Fruit fly (Drosophila melanogaster): Measurements from ENCODE around the gene CG14321.

Gene CG14321

DNA sequence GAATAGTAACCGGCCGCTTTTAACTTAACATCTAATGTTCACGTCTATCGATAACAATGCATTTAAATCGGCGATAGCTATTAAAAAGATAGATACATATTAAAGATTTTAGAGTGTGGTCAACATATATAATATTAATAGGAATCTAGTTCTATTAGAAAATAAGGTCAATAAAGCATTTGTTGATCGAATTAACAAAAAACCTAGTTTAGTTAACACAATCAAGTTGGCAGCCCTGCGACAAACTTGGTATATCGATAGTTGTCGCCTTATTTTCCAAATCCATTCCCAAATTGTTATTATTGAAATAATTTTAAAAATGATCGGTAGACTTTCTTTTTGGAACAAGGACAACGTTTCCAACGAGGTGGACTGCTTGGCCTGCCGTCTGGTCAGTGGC is 48.5 kb upstream of the CG14321 start, which contains the start of the genes CG31251 and CG31360 (continued):
- TF ChIP-seq Camta (GFP tag; optimal IDR thresholded peaks at IDR 0.05) (no peak), Trl (optimal IDR thresholded peaks at IDR 0.05) (no peak), Trl (GFP tag; optimal IDR thresholded peaks at IDR 0.05) (no peak), Hmr (GFP tag; optimal IDR thresholded peaks at IDR 0.05) (no peak), NfI (GFP tag; optimal IDR thresholded peaks at IDR 0.05) (no peak), CG6813 (GFP tag; optimal IDR thresholded peaks at IDR 0.05) (no peak), lov (optimal IDR thresholded peaks at IDR 0.05) (no peak), lov (GFP tag; IDR thresholded peaks at IDR 0.05) (no peak), CG33557 (GFP tag; optimal IDR thresholded peaks at IDR 0.05) (no peak), CG7271 (tag; optimal IDR thresholded peaks at IDR 0.05) (no peak), disco-r (GFP tag; optimal IDR thresholded peaks at IDR 0.05) (no peak), rib (GFP tag; IDR thresholded peaks at IDR 0.05) (no peak), CG15073 (GFP tag; optimal IDR thresholded peaks at IDR 0.05) (no peak), CG7745 (tag; optimal IDR thresholded peaks at IDR 0.05) (no peak), Spps (tag; optimal IDR thresholded peaks at IDR 0.05) (no peak), CG4404 (GFP tag; IDR thresholded peaks at IDR 0.05) (no peak), Elba2 (GFP tag; optimal IDR thresholded peaks at IDR 0.05) (no peak), gce (GFP tag; IDR thresholded peaks at IDR 0.05) (no peak), sim (GFP tag; IDR thresholded peaks at IDR 0.05) (no peak), nerfin-1 (tag; optimal IDR thresholded peaks at IDR 0.05) (no peak), tll (GFP tag; optimal IDR thresholded peaks at IDR 0.05) (no peak), CG32767 (GFP tag; IDR thresholded peaks at IDR 0.05) (no peak), Hey (tag; optimal IDR thresholded peaks at IDR 0.05) (no peak), gro (GFP tag; optimal IDR thresholded peaks at IDR 0.05) (no peak), ro (GFP tag; IDR thresholded peaks at IDR 0.05) (no peak), HHEX (GFP tag; optimal IDR thresholded peaks at IDR 0.05) (no peak), chn (GFP tag; optimal IDR thresholded peaks at IDR 0.05) (no peak), vnd (GFP tag; IDR thresholded peaks at IDR 0.05; ENCODE audit: partially characterized antibody) (peak; percentile 77), jing (GFP tag; optimal IDR thresholded peaks at IDR 0.05) (no peak), tio (GFP tag; optimal IDR thresholded peaks at IDR 0.05) (no peak), CG2199 (GFP tag; IDR thresholded peaks at IDR 0.05) (no peak), tgo (GFP tag; IDR thresholded peaks at IDR 0.05) (no peak), Stat92E (GFP tag; optimal IDR thresholded peaks at IDR 0.05) (no peak), amos (GFP tag; IDR thresholded peaks at IDR 0.05; ENCODE audit: partially characterized antibody) (peak; percentile 72), Deaf1 (tag; optimal IDR thresholded peaks at IDR 0.05) (no peak), slbo (GFP tag; IDR thresholded peaks at IDR 0.05) (no peak), zfh2 (GFP tag; optimal IDR thresholded peaks at IDR 0.05) (no peak), Nf-YB (GFP tag; optimal IDR thresholded peaks at IDR 0.05) (no peak), insv (GFP tag; optimal IDR thresholded peaks at IDR 0.05) (no peak), CG8359 (GFP tag; optimal IDR thresholded peaks at IDR 0.05; ENCODE audit: borderline replicate concordance) (no peak), caup (GFP tag; optimal IDR thresholded peaks at IDR 0.05; ENCODE audit: severe bottlenecking) (no peak), Jarid2 (GFP tag; optimal IDR thresholded peaks at IDR 0.05) (no peak), CG17802 (tag; optimal IDR thresholded peaks at IDR 0.05) (no peak), oc (tag; optimal IDR thresholded peaks at IDR 0.05) (no peak), Fer2 (tag; optimal IDR thresholded peaks at IDR 0.05) (no peak), CG4854 (GFP tag; optimal IDR thresholded peaks at IDR 0.05) (no peak), trh (GFP tag; optimal IDR thresholded peaks at IDR 0.05) (no peak), Hand (GFP tag; optimal IDR thresholded peaks at IDR 0.05) (no peak), Poxn (GFP tag; IDR thresholded peaks at IDR 0.05) (no peak), CG3838 (GFP tag; optimal IDR thresholded peaks at IDR 0.05) (no peak), tup (GFP tag; optimal IDR thresholded peaks at IDR 0.05) (no peak), CG3163 (GFP tag; optimal IDR thresholded peaks at IDR 0.05) (no peak)
